Worm (Caenorhabditis elegans): Measurements from ENCODE around the gene srt-40.

DNA sequence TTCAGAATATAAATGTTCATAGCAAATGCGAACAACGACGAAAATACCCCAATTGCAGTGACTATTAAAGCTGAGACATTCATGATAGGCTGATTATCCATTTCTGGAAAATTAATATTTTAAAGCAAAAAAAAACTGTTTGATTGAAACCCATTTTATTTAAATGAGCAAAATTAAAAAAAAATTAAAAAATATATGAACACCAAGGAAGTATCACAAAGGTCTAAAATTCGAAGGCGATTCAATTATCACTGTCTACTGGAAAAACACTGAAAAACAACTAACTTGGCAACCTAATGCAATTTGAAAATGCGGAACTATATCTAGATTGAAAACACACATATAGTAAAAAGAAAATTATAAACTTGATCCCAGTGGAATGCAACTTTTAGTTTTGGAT is 15.0 kb downstream of the srt-40 start, which contains the start of gene srbc-42:
- no peak for TF ChIP-seq C34F6.9 (tag; optimal IDR thresholded peaks at IDR 0.05)
- no peak for TF ChIP-seq ZK546.5 (tag; optimal IDR thresholded peaks at IDR 0.05)
- no peak for TF ChIP-seq nhr-11 (tag; optimal IDR thresholded peaks at IDR 0.05)
- no peak for TF ChIP-seq fos-1 (tag; optimal IDR thresholded peaks at IDR 0.05)
- no peak for TF ChIP-seq egl-27 (tag; optimal IDR thresholded peaks at IDR 0.05)
- no peak for TF ChIP-seq nhr-10 (tag; optimal IDR thresholded peaks at IDR 0.05)
- no peak for TF ChIP-seq zag-1 (tag; optimal IDR thresholded peaks at IDR 0.05)
- no peak for TF ChIP-seq skn-1 (tag; optimal IDR thresholded peaks at IDR 0.05)
